Fruit fly (Drosophila melanogaster) whole organism, embryonic: Measurements from ENCODE around the gene Rab3-GEF.
A peak's percentile ranks its signal among the peaks of the same experiment; 100 is the strongest.

Source experiments
- CG10209 ChIP-seq: fragments of 200-800 bp; sonication (Bioruptor generic); optimal IDR thresholded peaks from 3 replicates; lab custom pipeline; 2017; ENCODE audit warnings: missing biosample characterization, mild to moderate bottlenecking, missing genetic modification characterization, missing genetic modification reagents
- CG10366 ChIP-seq: fragments of 200-800 bp; sonication (Bioruptor generic); IDR thresholded peaks from 2 replicates; pipeline ENCODE4 v1.3.6; 2022; ENCODE audit warnings: missing biosample characterization, missing genetic modification characterization
- CG10431 ChIP-seq: fragments of 200-800 bp; sonication (Bioruptor generic); optimal IDR thresholded peaks from 3 replicates; lab custom pipeline; 2018; ENCODE audit warnings: missing biosample characterization, mild to moderate bottlenecking, missing genetic modification characterization
- CG11085 ChIP-seq: fragments of 200-800 bp; sonication (Bioruptor generic); IDR thresholded peaks from 2 replicates; pipeline ENCODE4 v1.3.6; 2022; ENCODE audit warnings: missing biosample characterization, missing genetic modification characterization
- CG12104 ChIP-seq: fragments of 200-800 bp; sonication (Bioruptor generic); optimal IDR thresholded peaks from 3 replicates; lab custom pipeline; 2016; ENCODE audit warnings: missing biosample characterization, missing genetic modification characterization
- CG15479 ChIP-seq: fragments of 200-800 bp; sonication (Bioruptor generic); optimal IDR thresholded peaks from 3 replicates; lab custom pipeline; 2019; ENCODE audit warnings: missing biosample characterization, mild to moderate bottlenecking, missing genetic modification characterization, moderate library complexity
- CG16779 ChIP-seq: fragments of 200-800 bp; sonication (Bioruptor generic); IDR thresholded peaks from 2 replicates; pipeline ENCODE4 v1.3.6; 2022; ENCODE audit warnings: missing biosample characterization, missing genetic modification characterization
- CG17385 ChIP-seq: fragments of 200-800 bp; sonication (Bioruptor generic); optimal IDR thresholded peaks from 3 replicates; lab custom pipeline; 2018; ENCODE audit warnings: missing biosample characterization, mild to moderate bottlenecking, missing genetic modification characterization
- CG30403 ChIP-seq: fragments of 200-800 bp; sonication (Bioruptor generic); optimal IDR thresholded peaks from 3 replicates; lab custom pipeline; 2016; ENCODE audit warnings: missing biosample characterization, missing genetic modification characterization
- CG33557 ChIP-seq: fragments of 200-800 bp; sonication (Bioruptor generic); optimal IDR thresholded peaks from 2 replicates; lab custom pipeline; 2019; ENCODE audit warnings: missing biosample characterization, mild to moderate bottlenecking, missing genetic modification characterization, moderate library complexity
- CG34422 ChIP-seq: fragments of 200-800 bp; sonication (Bioruptor generic); IDR thresholded peaks from 3 replicates; pipeline ENCODE4 v1.3.6; 2022; ENCODE audit warnings: missing biosample characterization, missing genetic modification characterization
- CG3995 ChIP-seq: fragments of 200-800 bp; sonication (Bioruptor generic); optimal IDR thresholded peaks from 3 replicates; lab custom pipeline; 2016; ENCODE audit warnings: missing biosample characterization, missing genetic modification characterization
- CG6254 ChIP-seq: fragments of 200-800 bp; sonication (Bioruptor generic); optimal IDR thresholded peaks from 3 replicates; lab custom pipeline; 2017; ENCODE audit warnings: mild to moderate bottlenecking, missing biosample characterization, missing genetic modification reagents, missing genetic modification characterization
- CG8388 ChIP-seq: fragments of 200-800 bp; sonication (Bioruptor generic); optimal IDR thresholded peaks from 2 replicates; lab custom pipeline; 2019; ENCODE audit warnings: missing biosample characterization, mild to moderate bottlenecking, missing genetic modification characterization, moderate library complexity
- CG8765 ChIP-seq: fragments of 200-800 bp; sonication (Bioruptor generic); IDR thresholded peaks from 2 replicates; pipeline ENCODE4 v1.3.6; 2022; ENCODE audit warnings: missing biosample characterization, missing genetic modification characterization
- CG9437 ChIP-seq: fragments of 200-800 bp; sonication (Bioruptor generic); optimal IDR thresholded peaks from 2 replicates; lab custom pipeline; 2018; ENCODE audit warnings: missing biosample characterization, mild to moderate bottlenecking, missing genetic modification characterization
- Camta ChIP-seq: fragments of 200-800 bp; sonication (Bioruptor generic); optimal IDR thresholded peaks from 2 replicates; lab custom pipeline; 2016; ENCODE audit warnings: missing biosample characterization, missing genetic modification characterization
- CkIIα-i1 ChIP-seq: fragments of 200-800 bp; sonication (Bioruptor generic); IDR thresholded peaks from 2 replicates; pipeline ENCODE4 v1.3.6; 2022; ENCODE audit warnings: missing biosample characterization, missing genetic modification characterization
- CrebB ChIP-seq: fragments of 200-800 bp; sonication (Bioruptor generic); optimal IDR thresholded peaks from 3 replicates; lab custom pipeline; 2018; ENCODE audit warnings: missing biosample characterization, mild to moderate bottlenecking, missing genetic modification characterization
- D ChIP-seq, 2 experiments: fragments of 200-800 bp in 1 of 2; fragments of >200 bp in 1 of 2; sonication (Bioruptor generic) in 1 of 2; optimal IDR thresholded peaks; 2 replicates in 1 of 2; 3 replicates in 1 of 2; lab custom pipeline; 2017; ENCODE audit warnings: mild to moderate bottlenecking in 1 of 2, missing biosample characterization in 1 of 2, missing genetic modification characterization in 1 of 2, missing genetic modification reagents in 1 of 2
- Dip3 ChIP-seq: fragments of 200-800 bp; sonication (Bioruptor generic); optimal IDR thresholded peaks from 3 replicates; lab custom pipeline; 2016; ENCODE audit warnings: missing biosample characterization, missing genetic modification characterization
- Doc3 ChIP-seq: fragments of 200-800 bp; sonication (Bioruptor generic); IDR thresholded peaks from 3 replicates; pipeline ENCODE4 v1.3.6; 2022; ENCODE audit warnings: missing biosample characterization, missing genetic modification characterization; ENCODE audit not compliant: partially characterized antibody
- Hmx ChIP-seq: fragments of 200-800 bp; sonication (Bioruptor generic); optimal IDR thresholded peaks from 2 replicates; lab custom pipeline; 2016; ENCODE audit warnings: missing biosample characterization, missing genetic modification characterization
- Mad ChIP-seq: fragments of 200-800 bp; sonication (Bioruptor generic); optimal IDR thresholded peaks from 2 replicates; lab custom pipeline; 2016; ENCODE audit warnings: missing biosample characterization, missing genetic modification characterization
- Myb ChIP-seq: fragments of 200-800 bp; sonication (Bioruptor generic); optimal IDR thresholded peaks from 2 replicates; lab custom pipeline; 2016; ENCODE audit warnings: missing biosample characterization, missing genetic modification characterization
- Rfx ChIP-seq: fragments of 200-800 bp; sonication (Bioruptor generic); IDR thresholded peaks from 2 replicates; pipeline ENCODE4 v1.3.6; 2022; ENCODE audit warnings: missing biosample characterization, missing genetic modification characterization
- Sry-β ChIP-seq: fragments of 200-800 bp; sonication (Bioruptor generic); optimal IDR thresholded peaks from 2 replicates; lab custom pipeline; 2018; ENCODE audit warnings: missing biosample characterization, mild to moderate bottlenecking, missing genetic modification characterization, moderate library complexity
- Xbp1 ChIP-seq: fragments of 200-800 bp; sonication (Bioruptor generic); optimal IDR thresholded peaks from 3 replicates; lab custom pipeline; 2016; ENCODE audit warnings: missing biosample characterization, mild to moderate bottlenecking, missing genetic modification characterization
- Xrp1 ChIP-seq: fragments of 200-800 bp; sonication (Bioruptor generic); IDR thresholded peaks from 2 replicates; pipeline ENCODE4 v1.3.6; 2022; ENCODE audit warnings: missing biosample characterization, missing genetic modification characterization
- ab ChIP-seq: fragments of 200-800 bp; sonication (Bioruptor generic); optimal IDR thresholded peaks from 2 replicates; lab custom pipeline; 2016; ENCODE audit warnings: missing biosample characterization, missing genetic modification characterization
- ci ChIP-seq: fragments of 200-800 bp; sonication (Bioruptor generic); IDR thresholded peaks from 3 replicates; pipeline ENCODE4 v1.3.6; 2022; ENCODE audit warnings: missing biosample characterization, missing genetic modification characterization
- corto ChIP-seq: fragments of 200-800 bp; sonication (Bioruptor generic); optimal IDR thresholded peaks from 2 replicates; lab custom pipeline; 2016; ENCODE audit warnings: missing biosample characterization, mild to moderate bottlenecking, missing genetic modification characterization, moderate library complexity
- croc ChIP-seq: fragments of 200-800 bp; sonication (Bioruptor generic); conservative IDR thresholded peaks from 3 replicates; pipeline ENCODE4 v1.3.6; 2022; ENCODE audit warnings: missing biosample characterization, missing genetic modification characterization
- cwo ChIP-seq: fragments of 200-800 bp; sonication (Bioruptor generic); optimal IDR thresholded peaks from 3 replicates; lab custom pipeline; 2017; ENCODE audit warnings: missing biosample characterization, missing genetic modification characterization, mild to moderate bottlenecking, moderate library complexity, missing genetic modification reagents
- dm ChIP-seq: fragments of 200-800 bp; sonication (Bioruptor generic); optimal IDR thresholded peaks from 3 replicates; lab custom pipeline; 2016; ENCODE audit warnings: missing biosample characterization, missing genetic modification characterization
- fd3F ChIP-seq: fragments of 200-800 bp; sonication (Bioruptor generic); optimal IDR thresholded peaks from 2 replicates; lab custom pipeline; 2018; ENCODE audit warnings: missing biosample characterization, mild to moderate bottlenecking, missing genetic modification characterization, moderate library complexity
- hb ChIP-seq: fragments of 200-800 bp; sonication (Bioruptor generic); IDR thresholded peaks from 3 replicates; pipeline ENCODE4 v1.3.6; 2022; ENCODE audit warnings: missing biosample characterization, missing genetic modification characterization; ENCODE audit not compliant: partially characterized antibody
- klu ChIP-seq: fragments of 200-800 bp; sonication (Bioruptor generic); IDR thresholded peaks from 2 replicates; pipeline ENCODE4 v1.3.6; 2022; ENCODE audit warnings: missing biosample characterization, missing genetic modification characterization
- mirr ChIP-seq: fragments of 200-800 bp; sonication (Bioruptor generic); optimal IDR thresholded peaks from 3 replicates; lab custom pipeline; 2018; ENCODE audit warnings: missing biosample characterization, mild to moderate bottlenecking, missing genetic modification characterization
- nmo ChIP-seq: fragments of 200-800 bp; sonication (Bioruptor generic); optimal IDR thresholded peaks from 2 replicates; lab custom pipeline; 2018; ENCODE audit warnings: missing biosample characterization, mild to moderate bottlenecking, missing genetic modification characterization, moderate library complexity
- oc ChIP-seq: fragments of 200-800 bp; sonication (Bioruptor generic); optimal IDR thresholded peaks from 2 replicates; lab custom pipeline; 2018; ENCODE audit warnings: missing biosample characterization, mild to moderate bottlenecking, missing genetic modification characterization, moderate library complexity
- org-1 ChIP-seq: fragments of 200-800 bp; sonication (Bioruptor generic); optimal IDR thresholded peaks from 2 replicates; lab custom pipeline; 2017; ENCODE audit warnings: missing biosample characterization, missing genetic modification characterization
- psq ChIP-seq: fragments of 200-800 bp; sonication (Bioruptor generic); optimal IDR thresholded peaks from 2 replicates; lab custom pipeline; 2017; ENCODE audit warnings: missing biosample characterization, missing genetic modification characterization
- ranshi ChIP-seq: fragments of 200-800 bp; sonication (Bioruptor generic); IDR thresholded peaks from 2 replicates; pipeline ENCODE4 v1.3.6; 2022; ENCODE audit warnings: missing biosample characterization, missing genetic modification characterization
- sisA ChIP-seq: fragments of 200-800 bp; sonication (Bioruptor generic); IDR thresholded peaks from 2 replicates; pipeline ENCODE4 v1.3.6; 2022; ENCODE audit warnings: missing biosample characterization, missing genetic modification characterization
- sug ChIP-seq: fragments of 200-800 bp; optimal IDR thresholded peaks from 2 replicates; lab custom pipeline; 2019; ENCODE audit warnings: missing biosample characterization, mild to moderate bottlenecking, missing genetic modification characterization, moderate library complexity
- unpg ChIP-seq: fragments of 200-800 bp; sonication (Bioruptor generic); optimal IDR thresholded peaks from 3 replicates; lab custom pipeline; 2018; ENCODE audit warnings: missing biosample characterization, mild to moderate bottlenecking, missing genetic modification characterization, moderate library complexity
- wdn ChIP-seq: fragments of 200-800 bp; sonication (Bioruptor generic); IDR thresholded peaks from 2 replicates; pipeline ENCODE4 v1.3.6; 2022; ENCODE audit warnings: missing biosample characterization, missing genetic modification characterization
- zfh1 ChIP-seq: fragments of 200-800 bp; sonication (Bioruptor generic); IDR thresholded peaks from 3 replicates; pipeline ENCODE4 v1.3.6; 2022; ENCODE audit warnings: missing biosample characterization, missing genetic modification characterization

Gene Rab3-GEF

DNA sequence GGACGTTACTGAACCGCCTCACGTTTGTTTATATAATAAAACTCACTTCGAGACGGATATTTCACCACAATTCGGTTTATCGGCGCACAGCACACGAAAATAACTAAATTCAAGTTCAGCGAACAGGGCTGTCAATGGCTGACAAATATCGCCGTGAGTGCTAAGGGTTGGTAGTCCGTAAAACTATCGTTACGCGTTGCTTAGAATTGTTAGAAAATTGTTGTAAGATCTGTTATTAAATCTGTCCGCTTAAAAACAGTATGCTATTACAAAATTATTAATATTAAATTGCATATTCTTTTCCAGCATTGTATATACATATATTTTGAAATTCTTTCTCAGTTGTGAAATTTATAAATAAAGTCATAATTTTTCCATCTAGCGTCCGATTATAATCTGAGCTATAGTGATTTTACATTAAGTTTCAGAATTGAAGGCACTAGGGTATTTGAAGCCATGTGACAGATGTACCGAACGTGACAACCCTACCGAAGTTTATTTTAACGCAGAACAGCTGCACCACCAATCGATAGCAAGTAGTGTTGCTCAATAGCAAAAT, 4.8 kb upstream of the Rab3-GEF start, which contains the start of gene Cox17 (continued):
- TF ChIP-seq Doc3 (GFP tag; lab: Robert Waterston, UW), result peak; percentile 75
- no peak for TF ChIP-seq wdn (GFP tag; lab: Robert Waterston, UW)
- TF ChIP-seq CG15479 (GFP tag; lab: Kevin White, UChicago), result peak; percentile 29
- TF ChIP-seq CG12104 (GFP tag; lab: Kevin White, UChicago), result peak; percentile 74
- TF ChIP-seq CG33557, result peak; percentile 76
- TF ChIP-seq psq (GFP tag; lab: Kevin White, UChicago), result peak; percentile 56
- TF ChIP-seq CG11085 (GFP tag; lab: Robert Waterston, UW), result 0 out of 2 replicates have a peak, but pooled peaks have one; percentile 42
- TF ChIP-seq CG10431 (GFP tag; lab: Kevin White, UChicago), result peak; percentile 47
- peak; percentile 63 for TF ChIP-seq fd3F (GFP tag; lab: Kevin White, UChicago)
- peak; percentile 78 for TF ChIP-seq CG17385 (GFP tag; lab: Kevin White, UChicago)
- TF ChIP-seq Xrp1 (GFP tag; lab: Robert Waterston, UW), result peak; percentile 74
- peak; percentile 70 for TF ChIP-seq Hmx (GFP tag; lab: Kevin White, UChicago)
- peak; percentile 66 for TF ChIP-seq CG10366
- TF ChIP-seq zfh1 (GFP tag; lab: Robert Waterston, UW), result peak; percentile 51; the same call in 2 of the 3 replicates
- peak; percentile 47 for TF ChIP-seq klu (GFP tag; lab: Robert Waterston, UW)
- peak; percentile 19 for TF ChIP-seq oc (tag; lab: Kevin White, UChicago)
- TF ChIP-seq Xbp1 (GFP tag; lab: Kevin White, UChicago), result peak; percentile 86
- peak; percentile 67; the same call in 1 of the 3 replicates for TF ChIP-seq hb (GFP tag; lab: Robert Waterston, UW)
- peak; percentile 82 for TF ChIP-seq Rfx (GFP tag; lab: Robert Waterston, UW)
- peak; percentile 28 for TF ChIP-seq ab (GFP tag; lab: Kevin White, UChicago)
- TF ChIP-seq D (optimal IDR thresholded peaks at IDR 0.05; lab: Kevin White, UChicago), result no peak
- TF ChIP-seq D (GFP tag; optimal IDR thresholded peaks at IDR 0.05; lab: Kevin White, UChicago), result peak; percentile 73
- TF ChIP-seq unpg, result peak; percentile 64
- peak; percentile 86 for TF ChIP-seq CG10209
- TF ChIP-seq ci (GFP tag; lab: Robert Waterston, UW), result peak; percentile 63; the same call in 2 of the 3 replicates
- no peak for TF ChIP-seq corto (GFP tag; lab: Kevin White, UChicago)
- no peak for TF ChIP-seq CG8765
- TF ChIP-seq croc (GFP tag; lab: Robert Waterston, UW), result peak; percentile 48
- peak; percentile 49; the same call in 2 of the 3 replicates for TF ChIP-seq CG34422
- peak; percentile 72 for TF ChIP-seq Mad (GFP tag; lab: Kevin White, UChicago)
- no peak for TF ChIP-seq mirr (GFP tag; lab: Kevin White, UChicago)
- TF ChIP-seq sisA (GFP tag; lab: Robert Waterston, UW), result peak; percentile 69
- TF ChIP-seq Myb (GFP tag; lab: Kevin White, UChicago), result peak; percentile 34
- no peak for TF ChIP-seq CkIIα-i1
- peak; percentile 77 for TF ChIP-seq CG8388 (GFP tag; lab: Kevin White, UChicago)
- TF ChIP-seq nmo (GFP tag; lab: Kevin White, UChicago), result peak; percentile 91
- peak; percentile 43 for TF ChIP-seq CG6254
- peak; percentile 70 for TF ChIP-seq cwo (GFP tag; lab: Kevin White, UChicago)
- TF ChIP-seq CG30403 (GFP tag; lab: Kevin White, UChicago), result peak; percentile 93
- peak; percentile 58 for TF ChIP-seq CG3995 (GFP tag; lab: Kevin White, UChicago)
- peak; percentile 48 for TF ChIP-seq Camta
- peak; percentile 37; the same call in 1 of the 2 replicates for TF ChIP-seq ranshi (GFP tag; lab: Robert Waterston, UW)
- TF ChIP-seq Dip3 (GFP tag; lab: Kevin White, UChicago), result peak; percentile 49
- no peak for TF ChIP-seq CG16779 (GFP tag; lab: Robert Waterston, UW)
- TF ChIP-seq dm, result peak; percentile 76
- TF ChIP-seq CG9437, result peak; percentile 84
- peak; percentile 71 for TF ChIP-seq org-1 (GFP tag; lab: Kevin White, UChicago)
- peak; percentile 20 for TF ChIP-seq Sry-β
- TF ChIP-seq sug (tag; lab: Kevin White, UChicago), result peak; percentile 84
- peak; percentile 22 for TF ChIP-seq CrebB (tag; lab: Kevin White, UChicago)
